Fruit fly (Drosophila melanogaster) whole organism, embryonic: ENCODE measurements around the gene CCDC53.

Source experiments
- CG10431 ChIP-seq: fragments of 200-800 bp; sonication (Bioruptor generic); optimal IDR thresholded peaks from 3 replicates; lab custom pipeline; 2018; ENCODE audit warnings: missing biosample characterization, mild to moderate bottlenecking, missing genetic modification characterization
- CG11085 ChIP-seq: fragments of 200-800 bp; sonication (Bioruptor generic); IDR thresholded peaks from 2 replicates; pipeline ENCODE4 v1.3.6; 2022; ENCODE audit warnings: missing biosample characterization, missing genetic modification characterization
- CG11695 ChIP-seq: fragments of 200-800 bp; sonication (Bioruptor generic); IDR thresholded peaks from 3 replicates; pipeline ENCODE4 v1.3.6; 2022; ENCODE audit warnings: missing biosample characterization, missing genetic modification characterization
- CG12236 ChIP-seq: fragments of 200-800 bp; sonication (Bioruptor generic); optimal IDR thresholded peaks from 2 replicates; lab custom pipeline; 2016; ENCODE audit warnings: missing biosample characterization, missing genetic modification characterization
- CG12391 ChIP-seq: fragments of 200-800 bp; sonication (Bioruptor generic); optimal IDR thresholded peaks from 3 replicates; lab custom pipeline; 2018; ENCODE audit warnings: missing biosample characterization, mild to moderate bottlenecking, missing genetic modification characterization, moderate library complexity
- CG13296 ChIP-seq: fragments of 200-800 bp; sonication (Bioruptor generic); optimal IDR thresholded peaks from 3 replicates; lab custom pipeline; 2018; ENCODE audit warnings: missing biosample characterization, mild to moderate bottlenecking, missing genetic modification characterization
- CG1647 ChIP-seq: fragments of 200-800 bp; sonication (Bioruptor generic); optimal IDR thresholded peaks from 3 replicates; lab custom pipeline; 2016; ENCODE audit warnings: missing biosample characterization, missing genetic modification characterization
- CG16815 ChIP-seq: fragments of 200-800 bp; sonication (Bioruptor generic); optimal IDR thresholded peaks from 3 replicates; lab custom pipeline; 2017; ENCODE audit warnings: missing biosample characterization, mild to moderate bottlenecking, missing genetic modification characterization
- CG17328 ChIP-seq: fragments of 200-800 bp; sonication (Bioruptor generic); IDR thresholded peaks from 2 replicates; pipeline ENCODE4 v1.3.6; 2022; ENCODE audit warnings: missing biosample characterization, missing genetic modification characterization
- CG17802 ChIP-seq: fragments of 200-800 bp; sonication (Bioruptor generic); optimal IDR thresholded peaks from 2 replicates; lab custom pipeline; 2018; ENCODE audit warnings: missing biosample characterization, mild to moderate bottlenecking, missing genetic modification characterization, moderate library complexity
- CG2889 ChIP-seq: fragments of 200-800 bp; sonication (Bioruptor generic); IDR thresholded peaks from 3 replicates; pipeline ENCODE4 v1.3.6; 2022; ENCODE audit warnings: missing biosample characterization, missing genetic modification characterization
- CG3065 ChIP-seq: fragments of 200-800 bp; sonication (Bioruptor generic); optimal IDR thresholded peaks from 2 replicates; lab custom pipeline; 2016; ENCODE audit warnings: missing biosample characterization, missing genetic modification characterization
- CG3726 ChIP-seq: fragments of 200-800 bp; sonication (Bioruptor generic); IDR thresholded peaks from 3 replicates; pipeline ENCODE4, ENCODE4 v1.3.6; 2022; ENCODE audit warnings: missing biosample characterization, missing genetic modification characterization
- CG4360 ChIP-seq: fragments of 200-800 bp; sonication (Bioruptor generic); IDR thresholded peaks from 2 replicates; pipeline ENCODE4 v1.3.6; 2022; ENCODE audit warnings: missing biosample characterization, missing genetic modification characterization
- CG5180 ChIP-seq: fragments of 200-800 bp; sonication (Bioruptor generic); optimal IDR thresholded peaks from 3 replicates; lab custom pipeline; 2017; ENCODE audit warnings: missing biosample characterization, missing genetic modification characterization, mild to moderate bottlenecking, moderate library complexity, missing genetic modification reagents
- CG6654 ChIP-seq: fragments of 200-800 bp; sonication (Bioruptor generic); optimal IDR thresholded peaks from 2 replicates; lab custom pipeline; 2017; ENCODE audit warnings: missing biosample characterization, mild to moderate bottlenecking, missing genetic modification characterization
- CG6689 ChIP-seq: fragments of 200-800 bp; sonication (Bioruptor generic); IDR thresholded peaks from 2 replicates; pipeline ENCODE4 v1.3.6; 2022; ENCODE audit warnings: missing biosample characterization, missing genetic modification characterization
- CG7556 ChIP-seq: fragments of 200-800 bp; sonication (Bioruptor generic); optimal IDR thresholded peaks from 2 replicates; lab custom pipeline; 2017; ENCODE audit warnings: missing biosample characterization, mild to moderate bottlenecking, missing genetic modification characterization
- CG8924 ChIP-seq: fragments of 200-800 bp; optimal IDR thresholded peaks from 3 replicates; lab custom pipeline; 2019; ENCODE audit warnings: missing biosample characterization, mild to moderate bottlenecking, missing genetic modification characterization, moderate library complexity
- Camta ChIP-seq: fragments of 200-800 bp; sonication (Bioruptor generic); optimal IDR thresholded peaks from 2 replicates; lab custom pipeline; 2016; ENCODE audit warnings: missing biosample characterization, missing genetic modification characterization
- Dll ChIP-seq: fragments of 200-800 bp; sonication (Bioruptor generic); IDR thresholded peaks from 4 replicates; pipeline ENCODE4 v1.3.6; 2022; ENCODE audit warnings: missing biosample characterization, missing genetic modification characterization; ENCODE audit not compliant: partially characterized antibody
- Dp ChIP-seq: fragments of 200-800 bp; sonication (Bioruptor generic); optimal IDR thresholded peaks from 2 replicates; lab custom pipeline; 2018; ENCODE audit warnings: missing biosample characterization, mild to moderate bottlenecking, missing genetic modification characterization, moderate library complexity
- E2f1 ChIP-seq: fragments of 200-800 bp; sonication (Bioruptor generic); IDR thresholded peaks from 2 replicates; pipeline ENCODE4 v1.3.6; 2022; ENCODE audit warnings: missing biosample characterization, missing genetic modification characterization
- Ets65A ChIP-seq: fragments of 200-800 bp; sonication (Bioruptor generic); peaks from one replicate; lab custom pipeline; 2016; ENCODE audit warnings: missing biosample characterization, missing genetic modification characterization
- H2.0 ChIP-seq: fragments of 200-800 bp; sonication (Bioruptor generic); IDR thresholded peaks from 2 replicates; pipeline ENCODE4 v1.3.6; 2022; ENCODE audit warnings: missing biosample characterization, missing genetic modification characterization
- Hr78 ChIP-seq, 2 experiments: fragments of 200-800 bp in 1 of 2; fragments of >200 bp in 1 of 2; sonication (Bioruptor generic) in 1 of 2; optimal IDR thresholded peaks; 2 replicates each; lab custom pipeline; 2017 to 2019; ENCODE audit warnings: missing biosample characterization in 2 of 2, missing genetic modification characterization in 2 of 2, mild to moderate bottlenecking in 1 of 2, moderate library complexity in 1 of 2
- MTF-1 ChIP-seq: fragments of 200-800 bp; sonication (Bioruptor generic); optimal IDR thresholded peaks from 2 replicates; lab custom pipeline; 2018; ENCODE audit warnings: missing biosample characterization, mild to moderate bottlenecking, missing genetic modification characterization, borderline replicate concordance
- Mes4 ChIP-seq: fragments of 200-800 bp; sonication (Bioruptor generic); optimal IDR thresholded peaks from 2 replicates; lab custom pipeline; 2016; ENCODE audit warnings: missing biosample characterization, missing genetic modification characterization
- Opbp ChIP-seq: fragments of 200-800 bp; sonication (Bioruptor generic); IDR thresholded peaks from 3 replicates; pipeline ENCODE4 v1.3.6; 2022; ENCODE audit warnings: missing biosample characterization, missing genetic modification characterization; ENCODE audit not compliant: partially characterized antibody
- ase ChIP-seq: fragments of 200-800 bp; sonication (Bioruptor generic); IDR thresholded peaks from 3 replicates; pipeline ENCODE4 v1.3.6; 2022; ENCODE audit warnings: missing biosample characterization, missing genetic modification characterization
- ato ChIP-seq: fragments of 200-800 bp; sonication (Bioruptor generic); IDR thresholded peaks from 2 replicates; pipeline ENCODE4 v1.3.6; 2022; ENCODE audit warnings: missing biosample characterization, missing genetic modification characterization; ENCODE audit not compliant: partially characterized antibody
- az2 ChIP-seq: fragments of 200-800 bp; sonication (Bioruptor generic); optimal IDR thresholded peaks from 3 replicates; lab custom pipeline; 2016; ENCODE audit warnings: missing biosample characterization, missing genetic modification characterization
- bcd ChIP-seq: fragments of 200-800 bp; sonication (Bioruptor generic); optimal IDR thresholded peaks from 2 replicates; lab custom pipeline; 2017; ENCODE audit warnings: missing biosample characterization, mild to moderate bottlenecking, missing genetic modification characterization
- ci ChIP-seq: fragments of 200-800 bp; sonication (Bioruptor generic); IDR thresholded peaks from 3 replicates; pipeline ENCODE4 v1.3.6; 2022; ENCODE audit warnings: missing biosample characterization, missing genetic modification characterization
- corto ChIP-seq: fragments of 200-800 bp; sonication (Bioruptor generic); optimal IDR thresholded peaks from 2 replicates; lab custom pipeline; 2016; ENCODE audit warnings: missing biosample characterization, mild to moderate bottlenecking, missing genetic modification characterization, moderate library complexity
- ems ChIP-seq: fragments of 200-800 bp; sonication (Bioruptor generic); optimal IDR thresholded peaks from 3 replicates; lab custom pipeline; 2016; ENCODE audit warnings: missing biosample characterization, missing genetic modification characterization
- gsb ChIP-seq: fragments of 200-800 bp; sonication (Bioruptor generic); IDR thresholded peaks from 2 replicates; pipeline ENCODE4 v1.3.6; 2022; ENCODE audit warnings: missing biosample characterization, missing genetic modification characterization
- kni ChIP-seq: fragments of 200-800 bp; sonication (Bioruptor generic); optimal IDR thresholded peaks from 3 replicates; lab custom pipeline; 2017; ENCODE audit warnings: mild to moderate bottlenecking, missing biosample characterization, missing genetic modification reagents, missing genetic modification characterization
- lmd ChIP-seq: fragments of 200-800 bp; sonication (Bioruptor generic); IDR thresholded peaks from 2 replicates; pipeline ENCODE4 v1.3.6; 2022; ENCODE audit warnings: missing biosample characterization, missing genetic modification characterization
- nmo ChIP-seq: fragments of 200-800 bp; sonication (Bioruptor generic); optimal IDR thresholded peaks from 2 replicates; lab custom pipeline; 2018; ENCODE audit warnings: missing biosample characterization, mild to moderate bottlenecking, missing genetic modification characterization, moderate library complexity
- otp ChIP-seq: fragments of 200-800 bp; sonication (Bioruptor generic); IDR thresholded peaks from 3 replicates; pipeline ENCODE4, ENCODE4 v1.3.6; 2022; ENCODE audit warnings: missing biosample characterization, missing genetic modification characterization
- psq ChIP-seq: fragments of 200-800 bp; sonication (Bioruptor generic); optimal IDR thresholded peaks from 2 replicates; lab custom pipeline; 2017; ENCODE audit warnings: missing biosample characterization, missing genetic modification characterization
- repo ChIP-seq: fragments of 200-800 bp; sonication (Bioruptor generic); optimal IDR thresholded peaks from 2 replicates; lab custom pipeline; 2016; ENCODE audit warnings: missing biosample characterization, missing genetic modification characterization
- rib ChIP-seq: fragments of 200-800 bp; sonication (Bioruptor generic); IDR thresholded peaks from 2 replicates; pipeline ENCODE4 v1.3.6; 2022; ENCODE audit warnings: missing biosample characterization, missing genetic modification characterization
- slp2 ChIP-seq: fragments of 200-800 bp; sonication (Bioruptor generic); optimal IDR thresholded peaks from 2 replicates; lab custom pipeline; 2016; ENCODE audit warnings: missing biosample characterization, missing genetic modification characterization
- tin ChIP-seq: fragments of 200-800 bp; sonication (Bioruptor generic); optimal IDR thresholded peaks from 3 replicates; lab custom pipeline; 2016; ENCODE audit warnings: missing biosample characterization, missing genetic modification characterization
- trem ChIP-seq: fragments of 200-800 bp; optimal IDR thresholded peaks from 3 replicates; lab custom pipeline; 2019; ENCODE audit warnings: missing biosample characterization, mild to moderate bottlenecking, missing genetic modification characterization, moderate library complexity
- trh ChIP-seq: fragments of 200-800 bp; sonication (Bioruptor generic); optimal IDR thresholded peaks from 2 replicates; lab custom pipeline; 2016; ENCODE audit warnings: missing biosample characterization, missing genetic modification characterization
- ttk ChIP-seq: fragments of 200-800 bp; sonication (Bioruptor generic); IDR thresholded peaks from 2 replicates; pipeline ENCODE4 v2.1.2; 2022; ENCODE audit warnings: missing biosample characterization, missing genetic modification characterization

Gene CCDC53

DNA sequence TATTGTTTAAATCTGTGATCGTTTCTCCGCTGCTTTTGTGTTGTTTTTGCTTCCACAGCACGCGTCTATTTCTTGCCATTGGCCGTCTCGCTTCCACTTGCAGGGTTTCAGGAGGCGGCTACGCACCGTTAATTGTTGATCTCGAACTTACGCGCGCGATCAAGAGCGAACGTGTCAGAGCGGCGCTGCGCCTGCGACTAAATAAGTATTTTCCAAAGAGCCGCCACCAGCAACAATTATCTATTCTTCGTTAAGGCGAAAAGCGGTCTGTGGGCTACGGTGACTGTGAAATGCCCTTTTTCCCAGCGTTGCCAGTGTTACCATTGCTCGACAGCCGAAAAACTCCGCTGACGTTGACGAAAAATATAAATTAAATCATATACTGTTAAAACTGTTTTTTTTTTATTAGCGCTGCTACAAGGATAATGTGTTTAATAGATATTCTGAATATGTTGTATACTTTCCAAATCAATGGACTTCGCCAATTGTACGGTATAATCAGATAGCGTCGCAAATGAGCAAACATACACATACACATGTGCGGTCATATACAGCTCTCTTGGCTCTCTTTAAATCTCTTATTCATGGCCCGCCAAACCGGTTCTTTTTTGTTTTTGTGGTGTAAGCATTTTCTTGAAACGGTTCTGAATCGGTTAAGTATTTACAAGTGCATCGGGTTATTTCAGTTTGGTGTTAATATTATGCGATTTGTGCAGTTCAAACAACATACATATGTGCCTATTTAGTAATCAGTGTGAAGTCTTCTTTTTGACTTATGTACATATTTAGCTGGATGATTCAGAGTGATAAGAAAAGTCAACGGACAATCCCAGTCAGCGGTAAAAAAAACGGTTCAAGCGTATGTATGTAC, 46.7 kb upstream of the CCDC53 start, which contains the start of gene pes (continued):
- TF ChIP-seq Hr78 (GFP tag; optimal IDR thresholded peaks at IDR 0.05; lab: Kevin White, UChicago) (peak in 1 of 2 experiments; percentile 82), ttk (0 out of 2 replicates have a peak, but pooled peaks have one; percentile 22), ems (peak; percentile 94), CG6689 (GFP tag; lab: Robert Waterston, UW) (peak; percentile 95), CG12236 (no peak), psq (GFP tag; lab: Kevin White, UChicago) (peak; percentile 71), otp (GFP tag; lab: Robert Waterston, UW) (peak; percentile 86), az2 (GFP tag; lab: Kevin White, UChicago) (peak; percentile 86), CG6654 (GFP tag; lab: Kevin White, UChicago) (peak; percentile 81), E2f1 (peak; percentile 94), bcd (GFP tag; lab: Kevin White, UChicago) (peak; percentile 95), CG13296 (peak; percentile 96), Camta (peak; percentile 92), ato (GFP tag; lab: Robert Waterston, UW) (no peak), CG11085 (GFP tag; lab: Robert Waterston, UW) (peak; percentile 90), rib (peak; percentile 57; the same call in 1 of the 2 replicates), Ets65A (GFP tag; lab: Kevin White, UChicago) (peak; percentile 98), gsb (GFP tag; lab: Robert Waterston, UW) (peak; percentile 84), CG17802 (tag; lab: Kevin White, UChicago) (peak; percentile 61), CG10431 (GFP tag; lab: Kevin White, UChicago) (peak; percentile 9), Opbp (GFP tag; lab: Robert Waterston, UW) (peak; percentile 51; the same call in 1 of the 3 replicates), MTF-1 (GFP tag; lab: Kevin White, UChicago) (peak; percentile 69), trh (GFP tag; lab: Kevin White, UChicago) (no peak), CG2889 (GFP tag; lab: Robert Waterston, UW) (no peak), Dll (GFP tag; lab: Robert Waterston, UW) (peak; percentile 27; the same call in 1 of the 4 replicates), kni (GFP tag; lab: Kevin White, UChicago) (peak; percentile 94), Dp (GFP tag; lab: Kevin White, UChicago) (no peak), CG5180 (peak; percentile 80), corto (GFP tag; lab: Kevin White, UChicago) (peak; percentile 88), H2.0 (GFP tag; lab: Robert Waterston, UW) (peak; percentile 94), CG17328 (GFP tag; lab: Robert Waterston, UW) (peak; percentile 47; the same call in 1 of the 2 replicates), trem (tag; lab: Kevin White, UChicago) (peak; percentile 72), CG16815 (GFP tag; lab: Kevin White, UChicago) (peak; percentile 74), ase (GFP tag; lab: Robert Waterston, UW) (peak; percentile 89), CG11695 (GFP tag; lab: Robert Waterston, UW) (peak; percentile 91), tin (peak; percentile 91), nmo (peak; percentile 96), CG1647 (GFP tag; lab: Kevin White, UChicago) (peak; percentile 87), CG3726 (peak; percentile 84; the same call in 1 of the 3 replicates), slp2 (GFP tag; lab: Kevin White, UChicago) (no peak), CG4360 (GFP tag; lab: Robert Waterston, UW) (peak; percentile 68), Mes4 (GFP tag; lab: Kevin White, UChicago) (peak; percentile 65), CG8924 (tag; lab: Kevin White, UChicago) (peak; percentile 44), repo (GFP tag; lab: Kevin White, UChicago) (peak; percentile 70), ci (GFP tag; lab: Robert Waterston, UW) (peak; percentile 81), lmd (GFP tag; lab: Robert Waterston, UW) (no peak), CG12391 (tag; lab: Kevin White, UChicago) (no peak), CG7556 (peak; percentile 82), CG3065 (GFP tag; lab: Kevin White, UChicago) (no peak)
